Worm (Caenorhabditis elegans) whole organism, L4 larva: ENCODE measurements around the gene ZC13.10.

Experiments used
- D1046.2 ChIP-seq: fragments of 200-800 bp; sonication (Bioruptor generic); IDR thresholded peaks from 2 replicates; pipeline ENCODE4 v1.3.6; 2022; ENCODE audit warnings: missing genetic modification characterization, missing compliant biosample characterization
- F44E2.7 ChIP-seq: fragments of 200-800 bp; sonication (Bioruptor generic); IDR thresholded peaks from 2 replicates; pipeline ENCODE4 v2.1.2; 2022; ENCODE audit warnings: missing genetic modification characterization, missing compliant biosample characterization
- F49E8.2 ChIP-seq: sonication (generic microtip); optimal IDR thresholded peaks from 2 replicates; lab custom pipeline; 2016; ENCODE audit warnings: missing compliant biosample characterization, mild to moderate bottlenecking, missing genetic modification characterization, borderline replicate concordance
- T20F7.1 ChIP-seq: fragments of 200-800 bp; sonication (Bioruptor generic); optimal IDR thresholded peaks from 2 replicates; lab custom pipeline; 2018; ENCODE audit warnings: mild to moderate bottlenecking, missing genetic modification characterization, missing compliant biosample characterization
- Y105C5A.15 ChIP-seq: fragments of 200-800 bp; sonication (Bioruptor generic); IDR thresholded peaks from 2 replicates; pipeline ENCODE4 v1.3.6; 2022; ENCODE audit warnings: missing genetic modification characterization, missing compliant biosample characterization
- Y48G9A.11 ChIP-seq: fragments of 200-800 bp; sonication (Bioruptor generic); IDR thresholded peaks from 2 replicates; pipeline ENCODE4 v1.3.6; 2022; ENCODE audit warnings: missing genetic modification reagents, missing genetic modification characterization, missing compliant biosample characterization
- Y5F2A.4 ChIP-seq: fragments of 200-800 bp; sonication (Bioruptor generic); optimal IDR thresholded peaks from 2 replicates; lab custom pipeline; 2018; ENCODE audit warnings: mild to moderate bottlenecking, missing genetic modification characterization, missing compliant biosample characterization
- ZK337.2 ChIP-seq: fragments of 200-800 bp; sonication (Bioruptor generic); IDR thresholded peaks from 2 replicates; pipeline ENCODE4 v1.3.6; 2022; ENCODE audit warnings: missing genetic modification reagents, missing genetic modification characterization, missing compliant biosample characterization
- ZK546.5 ChIP-seq, 2 experiments: sonication (generic microtip); optimal IDR thresholded peaks; 2 replicates each; lab custom pipeline; 2017; ENCODE audit warnings: missing biosample characterization in 2 of 2, missing genetic modification characterization in 2 of 2
- arid-1 ChIP-seq: fragments of 200-800 bp; sonication (Bioruptor generic); conservative IDR thresholded peaks from 2 replicates; pipeline ENCODE4 v1.3.6; 2022; ENCODE audit warnings: missing genetic modification reagents, missing genetic modification characterization, missing compliant biosample characterization
- ceh-20 ChIP-seq: fragments of 200-800 bp; sonication (Bioruptor generic); IDR thresholded peaks from 2 replicates; pipeline ENCODE4 v1.3.6; 2022; ENCODE audit warnings: missing genetic modification reagents, missing genetic modification characterization, missing compliant biosample characterization
- ceh-28 ChIP-seq: fragments of 150-350 bp; optimal IDR thresholded peaks from 2 replicates; lab custom pipeline; 2014; ENCODE audit warnings: missing biosample characterization, missing genetic modification reagents, missing genetic modification characterization
- ces-1 ChIP-seq: fragments of 150-350 bp; sonication (generic microtip); optimal IDR thresholded peaks from 4 replicates; lab custom pipeline; 2014; ENCODE audit warnings: missing biosample characterization, missing genetic modification reagents, missing genetic modification characterization
- cey-2 ChIP-seq: sonication (generic microtip); optimal IDR thresholded peaks from 3 replicates; lab custom pipeline; 2017; ENCODE audit warnings: missing genetic modification characterization, mild to moderate bottlenecking, missing compliant biosample characterization, antibody characterized with exemption, borderline replicate concordance; ENCODE audit not compliant: insufficient read depth
- ctbp-1 ChIP-seq: fragments of 200-800 bp; sonication (Bioruptor generic); IDR thresholded peaks from 2 replicates; pipeline ENCODE4 v1.3.6; 2022; ENCODE audit warnings: missing genetic modification reagents, missing genetic modification characterization, missing compliant biosample characterization
- daf-12 ChIP-seq: fragments of 150-350 bp; optimal IDR thresholded peaks from 2 replicates; lab custom pipeline; 2014; ENCODE audit warnings: missing biosample characterization, missing genetic modification reagents, missing genetic modification characterization
- dmd-8 ChIP-seq: fragments of 200-800 bp; sonication (Bioruptor generic); IDR thresholded peaks from 2 replicates; pipeline ENCODE4 v1.3.6; 2022; ENCODE audit warnings: missing genetic modification characterization, missing compliant biosample characterization
- egl-27 ChIP-seq: sonication (generic microtip); optimal IDR thresholded peaks from 3 replicates; lab custom pipeline; 2017; ENCODE audit warnings: missing biosample characterization, missing genetic modification reagents, missing genetic modification characterization
- fkh-10 ChIP-seq: fragments of 150-350 bp; optimal IDR thresholded peaks from 2 replicates; lab custom pipeline; 2014; ENCODE audit warnings: missing biosample characterization, missing genetic modification reagents, missing genetic modification characterization
- gei-8 ChIP-seq: fragments of 200-800 bp; sonication (Bioruptor generic); optimal IDR thresholded peaks from 2 replicates; lab custom pipeline; 2018; ENCODE audit warnings: mild to moderate bottlenecking, missing genetic modification characterization, missing compliant biosample characterization
- lim-7 ChIP-seq: fragments of 200-800 bp; sonication (Bioruptor generic); IDR thresholded peaks from 2 replicates; pipeline ENCODE4 v1.3.6; 2022; ENCODE audit warnings: missing genetic modification characterization, missing compliant biosample characterization
- lin-13 ChIP-seq: fragments of 150-350 bp; optimal IDR thresholded peaks from 2 replicates; lab custom pipeline; 2014; ENCODE audit warnings: missing biosample characterization, missing genetic modification reagents, missing genetic modification characterization
- lin-38 ChIP-seq: fragments of 200-800 bp; sonication (Bioruptor generic); IDR thresholded peaks from 2 replicates; pipeline ENCODE4 v1.3.6; 2022; ENCODE audit warnings: missing genetic modification reagents, missing genetic modification characterization, missing compliant biosample characterization
- lir-3 ChIP-seq: sonication (generic microtip); optimal IDR thresholded peaks from 2 replicates; lab custom pipeline; 2016; ENCODE audit warnings: mild to moderate bottlenecking, missing genetic modification characterization, missing compliant biosample characterization
- madf-9 ChIP-seq: fragments of 200-800 bp; sonication (Bioruptor generic); conservative IDR thresholded peaks from 2 replicates; pipeline ENCODE4 v1.3.6; 2022; ENCODE audit warnings: missing genetic modification reagents, missing genetic modification characterization, missing compliant biosample characterization
- mep-1 ChIP-seq: fragments of 150-350 bp; sonication (generic microtip); optimal IDR thresholded peaks from 3 replicates; lab custom pipeline; 2014; ENCODE audit warnings: missing biosample characterization, missing genetic modification characterization
- nhr-28 ChIP-seq: fragments of 150-350 bp; optimal IDR thresholded peaks from 2 replicates; lab custom pipeline; 2014; ENCODE audit warnings: missing biosample characterization, missing genetic modification characterization
- nhr-41 ChIP-seq: fragments of 200-800 bp; sonication (Bioruptor generic); IDR thresholded peaks from 2 replicates; pipeline ENCODE4 v1.3.6; 2022; ENCODE audit warnings: missing genetic modification reagents, missing genetic modification characterization, missing compliant biosample characterization
- nhr-42 ChIP-seq: fragments of 200-800 bp; sonication (Bioruptor generic); IDR thresholded peaks from 2 replicates; pipeline ENCODE4 v1.3.6; 2022; ENCODE audit warnings: missing genetic modification characterization, missing compliant biosample characterization
- nhr-48 ChIP-seq: sonication (generic microtip); optimal IDR thresholded peaks from 2 replicates; lab custom pipeline; 2016; ENCODE audit warnings: mild to moderate bottlenecking, missing genetic modification characterization, missing compliant biosample characterization
- nhr-76 ChIP-seq: fragments of 150-350 bp; optimal IDR thresholded peaks from 2 replicates; lab custom pipeline; 2014; ENCODE audit warnings: missing biosample characterization, missing genetic modification characterization
- pha-4 ChIP-seq, 2 experiments: fragments of 150-350 bp in 1 of 2; fragments of 200-800 bp in 1 of 2; sonication (Bioruptor generic) in 1 of 2; IDR thresholded peaks in 1 of 2; optimal IDR thresholded peaks in 1 of 2; 2 replicates each; pipeline versions ENCODE4 v1.3.6 to Lab custom; 2014 to 2022; ENCODE audit warnings: missing genetic modification characterization in 2 of 2, missing genetic modification reagents in 2 of 2, missing biosample characterization in 1 of 2, missing compliant biosample characterization in 1 of 2
- php-3 ChIP-seq: fragments of 200-800 bp; sonication (Bioruptor generic); IDR thresholded peaks from 2 replicates; pipeline ENCODE4 v1.3.6; 2022; ENCODE audit warnings: missing genetic modification reagents, missing genetic modification characterization, missing compliant biosample characterization
- pqm-1 ChIP-seq: sonication (generic microtip); optimal IDR thresholded peaks from 2 replicates; lab custom pipeline; 2017; ENCODE audit warnings: missing biosample characterization, missing genetic modification characterization
- rbr-2 ChIP-seq: sonication (generic microtip); optimal IDR thresholded peaks from 2 replicates; lab custom pipeline; 2016; ENCODE audit warnings: missing genotype, missing genetic modification characterization, missing compliant biosample characterization
- sdz-12 ChIP-seq: fragments of 200-800 bp; sonication (Bioruptor generic); optimal IDR thresholded peaks from 2 replicates; lab custom pipeline; 2018; ENCODE audit warnings: mild to moderate bottlenecking, missing genetic modification characterization, missing compliant biosample characterization
- set-16 ChIP-seq: fragments of 200-800 bp; sonication (Bioruptor generic); IDR thresholded peaks from 2 replicates; pipeline ENCODE4 v1.3.6; 2022; ENCODE audit warnings: missing genetic modification reagents, missing genetic modification characterization, missing compliant biosample characterization
- snpc-1.2 ChIP-seq: fragments of 200-800 bp; sonication (Bioruptor generic); IDR thresholded peaks from 2 replicates; pipeline ENCODE4 v1.3.6; 2022; ENCODE audit warnings: missing genetic modification reagents, missing genetic modification characterization, missing compliant biosample characterization
- snpc-4 ChIP-seq: fragments of 150-350 bp; optimal IDR thresholded peaks from 2 replicates; lab custom pipeline; 2014; ENCODE audit warnings: missing biosample characterization, missing genetic modification characterization
- spr-1 ChIP-seq: sonication (generic microtip); optimal IDR thresholded peaks from 2 replicates; lab custom pipeline; 2016; ENCODE audit warnings: mild to moderate bottlenecking, missing genetic modification characterization, missing compliant biosample characterization
- spr-3 ChIP-seq: fragments of 200-800 bp; sonication (Bioruptor generic); optimal IDR thresholded peaks from 2 replicates; lab custom pipeline; 2018; ENCODE audit warnings: mild to moderate bottlenecking, missing genetic modification characterization, missing compliant biosample characterization
- unc-62 ChIP-seq, 3 experiments: fragments of 150-350 bp in 1 of 3; sonication (generic microtip); optimal IDR thresholded peaks in 2 of 3; peaks in 1 of 3; 1 replicate in 1 of 3; 2 replicates in 2 of 3; lab custom pipeline; 2014 to 2017; ENCODE audit warnings: missing biosample characterization in 3 of 3, missing genetic modification characterization in 3 of 3, missing genetic modification reagents in 3 of 3, missing genotype in 1 of 3
- vab-7 ChIP-seq: fragments of 200-800 bp; sonication (Bioruptor generic); IDR thresholded peaks from 2 replicates; pipeline ENCODE4 v1.3.6; 2022; ENCODE audit warnings: missing genetic modification reagents, missing genetic modification characterization, missing compliant biosample characterization
- zag-1 ChIP-seq: fragments of 150-350 bp; optimal IDR thresholded peaks from 2 replicates; lab custom pipeline; 2014; ENCODE audit warnings: missing biosample characterization, missing genetic modification characterization
- zip-11 ChIP-seq: fragments of 200-800 bp; sonication (Bioruptor generic); IDR thresholded peaks from 2 replicates; pipeline ENCODE4 v1.3.6; 2022; ENCODE audit warnings: missing genetic modification characterization, missing compliant biosample characterization

ZC13.10 gene

ce11 chrX:936013-936412 is 33.6 kb upstream of the ZC13.10 start:
- TF ChIP-seq php-3 (GFP tag; lab: Robert Waterston, UW) (no peak), madf-9 (no peak), ZK337.2 (no peak), snpc-4 (tag; lab: Kevin White, UChicago) (peak; percentile 30), rbr-2 (tag; lab: Kevin White, UChicago) (no peak), ces-1 (GFP tag; lab: Kevin White, UChicago) (no peak), lin-38 (GFP tag; lab: Robert Waterston, UW) (no peak)
- TF ChIP-seq, all 104 proteins: peak for 1

DNA sequence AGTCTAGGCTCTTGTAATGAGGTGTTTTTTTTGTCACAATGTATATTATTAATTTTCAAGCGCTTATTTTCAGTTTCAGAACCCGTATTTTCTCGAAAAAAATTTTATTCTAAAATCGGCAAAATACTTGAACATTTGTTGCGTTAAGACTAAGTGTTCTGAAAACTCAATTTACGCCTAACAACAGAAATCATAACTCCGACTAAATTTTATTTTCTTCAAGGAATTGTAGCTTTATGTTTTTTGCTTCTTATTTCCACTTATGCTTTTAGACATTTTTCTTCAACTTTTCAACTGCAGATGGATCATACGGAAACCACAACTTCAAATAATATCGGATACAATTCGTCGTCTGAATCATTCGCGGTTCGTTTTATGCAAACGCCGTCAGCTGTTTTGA is 31.1 kb upstream of the ZC13.10 start, which contains the start of gene F35H12.1:
Gene F35H12.1, plus strand, starts transcription at position 301 of the 400 bp plus-strand sequence.
- TF ChIP-seq ctbp-1 (GFP tag; lab: Robert Waterston, UW) (no peak), F44E2.7 (GFP tag; lab: Robert Waterston, UW) (no peak), fkh-10 (GFP tag; lab: Kevin White, UChicago) (peak; percentile 58)

- no peak for TF ChIP-seq ZK546.5 (tag; optimal IDR thresholded peaks at IDR 0.05; lab: Kevin White, UChicago)
- TF ChIP-seq pqm-1 (tag; lab: Kevin White, UChicago) = no peak
- TF ChIP-seq ctbp-1 (GFP tag; lab: Robert Waterston, UW) = 0 out of 2 replicates have a peak, but pooled peaks have one; percentile 49
- TF ChIP-seq nhr-28 (tag; lab: Kevin White, UChicago) = no peak
- TF ChIP-seq cey-2 (tag; lab: Kevin White, UChicago) = no peak
- no peak for TF ChIP-seq spr-1 (tag; lab: Kevin White, UChicago)
- TF ChIP-seq D1046.2 (GFP tag; lab: Robert Waterston, UW) = no peak
- no peak for TF ChIP-seq lin-38 (GFP tag; lab: Robert Waterston, UW)
- TF ChIP-seq set-16 (GFP tag; lab: Robert Waterston, UW) = 0 out of 2 replicates have a peak, but pooled peaks have one; percentile 36
- TF ChIP-seq dmd-8 (GFP tag; lab: Robert Waterston, UW) = no peak
- no peak for TF ChIP-seq nhr-42 (GFP tag; lab: Robert Waterston, UW)
- TF ChIP-seq fkh-10 (GFP tag; lab: Kevin White, UChicago) = peak; percentile 55
- no peak for TF ChIP-seq gei-8 (GFP tag; lab: Kevin White, UChicago)
- TF ChIP-seq pha-4 (GFP tag; IDR thresholded peaks at IDR 0.05; lab: Robert Waterston, UW) = no peak
- TF ChIP-seq pha-4 (tag; optimal IDR thresholded peaks at IDR 0.05; lab: Kevin White, UChicago) = no peak
- TF ChIP-seq nhr-41 (GFP tag; lab: Robert Waterston, UW) = no peak
- no peak for TF ChIP-seq nhr-48 (tag; lab: Kevin White, UChicago)
- TF ChIP-seq lim-7 (GFP tag; lab: Robert Waterston, UW) = no peak
- TF ChIP-seq T20F7.1 (GFP tag; lab: Kevin White, UChicago) = no peak
- peak in 1 of 2 experiments; percentile 63 for TF ChIP-seq unc-62 (GFP tag; optimal IDR thresholded peaks at IDR 0.05 in 1 of 2; lab: Kevin White, UChicago)
- no peak for TF ChIP-seq unc-62 (tag; optimal IDR thresholded peaks at IDR 0.05; lab: Kevin White, UChicago)
- no peak for TF ChIP-seq zip-11 (GFP tag; lab: Robert Waterston, UW)
- TF ChIP-seq zag-1 (tag; lab: Kevin White, UChicago) = no peak
- TF ChIP-seq Y48G9A.11 (GFP tag; lab: Robert Waterston, UW) = no peak
- TF ChIP-seq Y5F2A.4 = no peak
- no peak for TF ChIP-seq madf-9
- TF ChIP-seq nhr-76 (tag; lab: Kevin White, UChicago) = no peak
- no peak for TF ChIP-seq arid-1
- TF ChIP-seq rbr-2 (tag; lab: Kevin White, UChicago) = peak; percentile 44
- no peak for TF ChIP-seq spr-3
- TF ChIP-seq ceh-28 = no peak
- 0 out of 2 replicates have a peak, but pooled peaks have one; percentile 13 for TF ChIP-seq ceh-20
- TF ChIP-seq F49E8.2 (tag; lab: Kevin White, UChicago) = no peak
- no peak for TF ChIP-seq Y105C5A.15 (GFP tag; lab: Robert Waterston, UW)
- TF ChIP-seq snpc-1.2 = no peak
- no peak for TF ChIP-seq sdz-12
- peak; percentile 13 for TF ChIP-seq mep-1
- TF ChIP-seq ces-1 (GFP tag; lab: Kevin White, UChicago) = no peak
- no peak for TF ChIP-seq lir-3
- TF ChIP-seq vab-7 (GFP tag; lab: Robert Waterston, UW) = no peak
- TF ChIP-seq daf-12 (tag; lab: Kevin White, UChicago) = no peak
- TF ChIP-seq lin-13 (GFP tag; lab: Kevin White, UChicago) = no peak
- TF ChIP-seq egl-27 (tag; lab: Kevin White, UChicago) = no peak
Observed at ce11 chrX:932874-933273, 30.5 kb upstream of the ZC13.10 start.
